Worm (Caenorhabditis elegans) whole organism, L1 larva: Measurements from ENCODE around the gene K09C4.9.

ENCODE experiments used
- C04F5.9 ChIP-seq: sonication (generic microtip); optimal IDR thresholded peaks from 2 replicates; lab custom pipeline; 2016; ENCODE audit warnings: missing genetic modification characterization, missing compliant biosample characterization
- C16A3.4 ChIP-seq: fragments of 150-350 bp; optimal IDR thresholded peaks from 2 replicates; lab custom pipeline; 2014; ENCODE audit warnings: missing biosample characterization, missing genetic modification characterization
- aha-1 ChIP-seq: fragments of 150-350 bp; optimal IDR thresholded peaks from 2 replicates; lab custom pipeline; 2014; ENCODE audit warnings: missing biosample characterization, missing genetic modification characterization
- blmp-1 ChIP-seq: fragments of 150-350 bp; optimal IDR thresholded peaks from 2 replicates; lab custom pipeline; 2014; ENCODE audit warnings: missing biosample characterization, missing genetic modification characterization
- ceh-63 ChIP-seq: fragments of 200-800 bp; sonication (Bioruptor generic); optimal IDR thresholded peaks from 2 replicates; lab custom pipeline; 2018; ENCODE audit warnings: mild to moderate bottlenecking, missing genetic modification characterization, missing compliant biosample characterization
- ceh-90 ChIP-seq: sonication (generic microtip); optimal IDR thresholded peaks from 2 replicates; lab custom pipeline; 2016; ENCODE audit warnings: missing genetic modification characterization, missing compliant biosample characterization
- dsc-1 ChIP-seq: sonication (generic microtip); optimal IDR thresholded peaks from 2 replicates; lab custom pipeline; 2016; ENCODE audit warnings: mild to moderate bottlenecking, missing genetic modification characterization, missing compliant biosample characterization
- efl-1 ChIP-seq, 4 experiments: fragments of 150-350 bp; optimal IDR thresholded peaks in 3 of 4; peaks in 1 of 4; 1 replicate in 1 of 4; 2 replicates in 3 of 4; lab custom pipeline; 2014; ENCODE audit warnings: missing biosample characterization in 2 of 4, missing genetic modification characterization in 2 of 4, missing genetic modification reagents in 2 of 4
- elt-2 ChIP-seq: sonication (generic microtip); optimal IDR thresholded peaks from 2 replicates; lab custom pipeline; 2016; ENCODE audit warnings: missing genetic modification characterization, mild to moderate bottlenecking, inconsistent platforms, missing compliant biosample characterization, missing genetic modification reagents
- elt-3 ChIP-seq, 6 experiments: fragments of 150-350 bp in 1 of 6; sonication (generic microtip); optimal IDR thresholded peaks; 2 replicates each; lab custom pipeline; 2017 to 2018; ENCODE audit warnings: missing biosample characterization in 6 of 6, missing genetic modification characterization in 6 of 6, inconsistent platforms in 1 of 6
- fos-1 ChIP-seq: fragments of 150-350 bp; optimal IDR thresholded peaks from 2 replicates; lab custom pipeline; 2014; ENCODE audit warnings: missing biosample characterization, missing genetic modification characterization
- hlh-17 ChIP-seq: fragments of 200-800 bp; sonication (Bioruptor generic); optimal IDR thresholded peaks from 2 replicates; lab custom pipeline; 2018; ENCODE audit warnings: missing genetic modification characterization, mild to moderate bottlenecking, missing compliant biosample characterization, moderate library complexity, borderline replicate concordance
- hlh-4 ChIP-seq: sonication (generic microtip); optimal IDR thresholded peaks from 2 replicates; lab custom pipeline; 2016; ENCODE audit warnings: mild to moderate bottlenecking, missing genetic modification characterization, missing compliant biosample characterization
- hpl-2 ChIP-seq: fragments of 150-350 bp; optimal IDR thresholded peaks from 2 replicates; lab custom pipeline; 2014; ENCODE audit warnings: missing biosample characterization, missing genetic modification reagents, missing genetic modification characterization
- irx-1 ChIP-seq: sonication (generic microtip); optimal IDR thresholded peaks from 2 replicates; lab custom pipeline; 2016; ENCODE audit warnings: missing genetic modification characterization, missing compliant biosample characterization
- isw-1 ChIP-seq: fragments of 200-800 bp; sonication (Bioruptor generic); IDR thresholded peaks from 2 replicates; pipeline ENCODE4 v1.3.6; 2022; ENCODE audit warnings: missing genetic modification characterization, missing compliant biosample characterization
- lin-14 ChIP-seq: fragments of 200-800 bp; sonication (Bioruptor generic); optimal IDR thresholded peaks from 2 replicates; lab custom pipeline; 2018; ENCODE audit warnings: mild to moderate bottlenecking, missing genetic modification characterization, moderate library complexity, missing compliant biosample characterization
- lin-35 ChIP-seq, 2 experiments: fragments of 150-350 bp; optimal IDR thresholded peaks; 2 replicates each; lab custom pipeline; 2014; ENCODE audit warnings: missing biosample characterization in 2 of 2, missing genetic modification characterization in 2 of 2, missing genetic modification reagents in 2 of 2
- lir-3 ChIP-seq: sonication (generic microtip); optimal IDR thresholded peaks from 2 replicates; lab custom pipeline; 2016; ENCODE audit warnings: mild to moderate bottlenecking, missing genetic modification characterization, moderate library complexity, missing compliant biosample characterization; ENCODE audit not compliant: poor library complexity
- mdl-1 ChIP-seq, 2 experiments: fragments of 150-350 bp; optimal IDR thresholded peaks; 2 replicates each; lab custom pipeline; 2014 to 2017; ENCODE audit warnings: missing biosample characterization in 2 of 2, missing genetic modification characterization in 2 of 2, inconsistent platforms in 1 of 2
- mef-2 ChIP-seq: fragments of 150-350 bp; optimal IDR thresholded peaks from 2 replicates; lab custom pipeline; 2014; ENCODE audit warnings: missing biosample characterization, missing genetic modification characterization
- nhr-11 ChIP-seq: fragments of 150-350 bp; optimal IDR thresholded peaks from 2 replicates; lab custom pipeline; 2014; ENCODE audit warnings: missing biosample characterization, missing genetic modification characterization
- nhr-20 ChIP-seq: sonication (generic microtip); optimal IDR thresholded peaks from 2 replicates; lab custom pipeline; 2016; ENCODE audit warnings: mild to moderate bottlenecking, missing genetic modification characterization, missing compliant biosample characterization
- nhr-47 ChIP-seq: sonication (generic microtip); optimal IDR thresholded peaks from 2 replicates; lab custom pipeline; 2016; ENCODE audit warnings: mild to moderate bottlenecking, missing genetic modification characterization, moderate library complexity, missing compliant biosample characterization
- nhr-71 ChIP-seq: sonication (generic microtip); optimal IDR thresholded peaks from 2 replicates; lab custom pipeline; 2016; ENCODE audit warnings: mild to moderate bottlenecking, missing genetic modification characterization, moderate library complexity, missing compliant biosample characterization
- nhr-77 ChIP-seq: fragments of 150-350 bp; optimal IDR thresholded peaks from 2 replicates; lab custom pipeline; 2014; ENCODE audit warnings: missing biosample characterization, missing genetic modification characterization
- nhr-85 ChIP-seq: sonication (generic microtip); peaks from one replicate; lab custom pipeline; 2016; ENCODE audit warnings: missing genetic modification characterization, inconsistent platforms, missing compliant biosample characterization
- nhr-90 ChIP-seq: sonication (generic microtip); optimal IDR thresholded peaks from 2 replicates; lab custom pipeline; 2016; ENCODE audit warnings: mild to moderate bottlenecking, missing genetic modification characterization, missing compliant biosample characterization; ENCODE audit not compliant: poor library complexity
- pqm-1 ChIP-seq: sonication (generic microtip); optimal IDR thresholded peaks from 3 replicates; lab custom pipeline; 2017; ENCODE audit warnings: missing biosample characterization, missing genetic modification characterization
- rnt-1 ChIP-seq: sonication (generic microtip); optimal IDR thresholded peaks from 2 replicates; lab custom pipeline; 2016; ENCODE audit warnings: mild to moderate bottlenecking, missing genetic modification characterization, moderate library complexity, missing compliant biosample characterization
- skn-1 ChIP-seq: fragments of 150-350 bp; optimal IDR thresholded peaks from 2 replicates; lab custom pipeline; 2014; ENCODE audit warnings: missing biosample characterization, missing genetic modification characterization
- snpc-4 ChIP-seq: fragments of 150-350 bp; optimal IDR thresholded peaks from 2 replicates; lab custom pipeline; 2014; ENCODE audit warnings: missing biosample characterization, missing genetic modification characterization
- snu-23 ChIP-seq: sonication (generic microtip); optimal IDR thresholded peaks from 2 replicates; lab custom pipeline; 2016; ENCODE audit warnings: missing genetic modification characterization, missing compliant biosample characterization
- sox-4 ChIP-seq: sonication (generic microtip); optimal IDR thresholded peaks from 2 replicates; lab custom pipeline; 2016; ENCODE audit warnings: missing genetic modification characterization, missing compliant biosample characterization
- swsn-7 ChIP-seq: sonication (generic microtip); optimal IDR thresholded peaks from 2 replicates; lab custom pipeline; 2016; ENCODE audit warnings: missing genetic modification characterization, missing compliant biosample characterization
- tbx-2 ChIP-seq: sonication (generic microtip); optimal IDR thresholded peaks from 2 replicates; lab custom pipeline; 2016; ENCODE audit warnings: missing genetic modification characterization, missing compliant biosample characterization
- unc-98 ChIP-seq: fragments of 200-800 bp; sonication (Bioruptor generic); IDR thresholded peaks from 2 replicates; pipeline ENCODE4 v1.3.6; 2022; ENCODE audit warnings: missing genetic modification characterization, missing compliant biosample characterization
- vab-15 ChIP-seq: sonication (generic microtip); optimal IDR thresholded peaks from 2 replicates; lab custom pipeline; 2017; ENCODE audit warnings: missing genotype, mild to moderate bottlenecking, missing genetic modification characterization, missing compliant biosample characterization
- ztf-11 ChIP-seq, 2 experiments: sonication (generic microtip); optimal IDR thresholded peaks; 2 replicates each; lab custom pipeline; 2016 to 2017; ENCODE audit warnings: missing genetic modification characterization in 2 of 2, missing biosample characterization in 1 of 2, missing compliant biosample characterization in 1 of 2
- ztf-4 ChIP-seq: fragments of 150-350 bp; optimal IDR thresholded peaks from 2 replicates; lab custom pipeline; 2014; ENCODE audit warnings: missing biosample characterization, missing genetic modification characterization

K09C4.9 gene

ce11 chrX:3290147-3290546 lies 18.6 kb upstream of the K09C4.9 start (continued):
- TF ChIP-seq C04F5.9 (tag; lab: Kevin White, UChicago) = no peak
- TF ChIP-seq blmp-1 (tag; lab: Kevin White, UChicago) = no peak
- TF ChIP-seq nhr-77 (tag; lab: Kevin White, UChicago) = no peak
- no peak for TF ChIP-seq ceh-90
- TF ChIP-seq snu-23 (GFP tag; lab: Kevin White, UChicago) = no peak
- TF ChIP-seq pqm-1 (tag; lab: Kevin White, UChicago) = no peak
- TF ChIP-seq nhr-90 = peak; percentile 34
- no peak for TF ChIP-seq fos-1 (tag; lab: Kevin White, UChicago)
- no peak for TF ChIP-seq tbx-2 (tag; lab: Kevin White, UChicago)
- no peak for TF ChIP-seq hlh-17 (GFP tag; lab: Kevin White, UChicago)
- TF ChIP-seq nhr-71 (tag; lab: Kevin White, UChicago) = no peak
- TF ChIP-seq mdl-1 (tag; optimal IDR thresholded peaks at IDR 0.05; lab: Kevin White, UChicago) = peak in 1 of 2 experiments; percentile 42
- no peak for TF ChIP-seq sox-4 (tag; lab: Kevin White, UChicago)
- TF ChIP-seq C16A3.4 (tag; lab: Kevin White, UChicago) = no peak
- TF ChIP-seq efl-1 (optimal IDR thresholded peaks at IDR 0.05; lab: Kevin White, UChicago) = no peak
- TF ChIP-seq efl-1 (GFP tag; optimal IDR thresholded peaks at IDR 0.05 in 1 of 2; lab: Kevin White, UChicago) = no peak
- TF ChIP-seq elt-2 (tag; lab: Kevin White, UChicago) = peak; percentile 95
- no peak for TF ChIP-seq ztf-11 (tag; optimal IDR thresholded peaks at IDR 0.05; lab: Kevin White, UChicago)
- no peak for TF ChIP-seq mef-2 (tag; lab: Kevin White, UChicago)
- no peak for TF ChIP-seq dsc-1 (tag; lab: Kevin White, UChicago)
- TF ChIP-seq, all 84 proteins: peak for 5

- no peak for TF ChIP-seq nhr-71 (tag; lab: Kevin White, UChicago)
- no peak for TF ChIP-seq elt-2 (tag; lab: Kevin White, UChicago)
- TF ChIP-seq rnt-1 (tag; lab: Kevin White, UChicago) = no peak
- TF ChIP-seq mdl-1 (tag; optimal IDR thresholded peaks at IDR 0.05; lab: Kevin White, UChicago) = no peak
- TF ChIP-seq unc-98 (GFP tag; lab: Robert Waterston, UW) = no peak
- TF ChIP-seq, all 84 proteins: peak for 0
These were observed 17.6 kb upstream of the K09C4.9 start, which contains the start of gene K09C4.4 for ce11 chrX:3289183-3289582. TSS of gene K09C4.4 (plus strand) at chrX:3289483.

- TF ChIP-seq skn-1 (tag; lab: Kevin White, UChicago) (no peak), ztf-4 (tag; lab: Kevin White, UChicago) (no peak), lir-3 (tag; lab: Kevin White, UChicago) (no peak), vab-15 (tag; lab: Kevin White, UChicago) (no peak), nhr-20 (tag; lab: Kevin White, UChicago) (peak; percentile 33), irx-1 (tag; lab: Kevin White, UChicago) (no peak), nhr-85 (tag; lab: Kevin White, UChicago) (no peak), nhr-47 (tag; lab: Kevin White, UChicago) (no peak), lin-35 (GFP tag; optimal IDR thresholded peaks at IDR 0.05; lab: Kevin White, UChicago) (peak in 1 of 2 experiments; percentile 2), mdl-1 (tag; optimal IDR thresholded peaks at IDR 0.05; lab: Kevin White, UChicago) (peak in 1 of 2 experiments; percentile 3), lin-14 (GFP tag; lab: Kevin White, UChicago) (no peak), nhr-90 (no peak), elt-2 (tag; lab: Kevin White, UChicago) (peak; percentile 80), swsn-7 (tag; lab: Kevin White, UChicago) (no peak)
These were observed 13.9 kb upstream of the K09C4.9 start for ce11 chrX:3285448-3285847.

- TF ChIP-seq snpc-4 (tag; lab: Kevin White, UChicago) (no peak), hpl-2 (GFP tag; lab: Kevin White, UChicago) (no peak), isw-1 (GFP tag; lab: Robert Waterston, UW) (no peak), aha-1 (tag; lab: Kevin White, UChicago) (no peak), hlh-4 (tag; lab: Kevin White, UChicago) (no peak), ceh-63 (GFP tag; lab: Kevin White, UChicago) (no peak), elt-3 (tag; optimal IDR thresholded peaks at IDR 0.05; lab: Kevin White, UChicago) (no peak), ztf-4 (tag; lab: Kevin White, UChicago) (no peak), nhr-11 (tag; lab: Kevin White, UChicago) (no peak), nhr-71 (tag; lab: Kevin White, UChicago) (no peak), snu-23 (GFP tag; lab: Kevin White, UChicago) (no peak)
These were observed 13.4 kb upstream of the K09C4.9 start for ce11 chrX:3284967-3285366.
